Worm (Caenorhabditis elegans) whole organism, early embryonic: Measurements from ENCODE around the gene amdh-1.

ENCODE experiments used
- hnd-1 ChIP-seq: sonication (generic microtip); optimal IDR thresholded peaks from 2 replicates; lab custom pipeline; 2016; ENCODE audit warnings: missing genetic modification characterization, missing compliant biosample characterization
- tbx-11 ChIP-seq: fragments of 200-800 bp; sonication (Bioruptor generic); IDR thresholded peaks from 2 replicates; pipeline ENCODE4 v1.3.6; 2022; ENCODE audit warnings: missing genetic modification characterization, missing compliant biosample characterization
- tbx-37 ChIP-seq: fragments of 200-800 bp; sonication (Bioruptor generic); conservative IDR thresholded peaks from 2 replicates; pipeline ENCODE4 v1.3.6; 2022; ENCODE audit warnings: missing genetic modification reagents, missing genetic modification characterization, missing compliant biosample characterization

DNA sequence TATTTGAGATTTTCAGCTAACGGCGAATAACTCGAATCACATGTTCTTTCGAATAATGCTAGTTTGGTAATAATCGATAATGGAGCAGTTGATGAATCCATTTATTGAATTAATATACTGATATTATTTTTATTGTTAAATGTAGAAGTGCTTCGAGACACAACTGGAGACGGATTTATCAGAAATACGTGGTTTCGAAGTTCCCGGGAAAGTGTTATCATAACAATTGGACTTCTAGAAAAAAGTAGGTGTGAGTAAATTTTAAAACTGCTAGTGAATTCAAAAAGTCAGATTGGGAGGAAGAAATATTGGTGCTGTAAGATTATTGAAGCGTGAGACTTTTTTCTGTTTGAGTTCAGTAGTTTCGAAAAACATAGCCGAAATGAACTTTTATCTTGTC is 8.5 kb downstream of the amdh-1 start, which contains the start of gene srg-2:
- TF ChIP-seq tbx-11 (no peak), tbx-37 (no peak), hnd-1 (no peak)
